Fruit fly (Drosophila melanogaster) Kc167 (cell line): Measurements from ENCODE around the gene CG33490.

Source experiments
- Myc ChIP-seq: fragments of >200 bp; optimal IDR thresholded peaks from 2 replicates; lab custom pipeline; 2017; ENCODE audit warnings: missing external identifiers
- Sin3A ChIP-seq: fragments of >200 bp; optimal IDR thresholded peaks from 2 replicates; lab custom pipeline; 2018; ENCODE audit warnings: missing external identifiers
- h ChIP-seq: fragments of >200 bp; optimal IDR thresholded peaks from 3 replicates; lab custom pipeline; 2018; ENCODE audit warnings: missing external identifiers
- insv ChIP-seq: fragments of >200 bp; optimal IDR thresholded peaks from 3 replicates; lab custom pipeline; 2018; ENCODE audit warnings: missing external identifiers
- psq ChIP-seq: fragments of >200 bp; optimal IDR thresholded peaks from 2 replicates; lab custom pipeline; 2017; ENCODE audit warnings: missing external identifiers
- ttk ChIP-seq: sonication (Bioruptor generic); optimal IDR thresholded peaks from 2 replicates; lab custom pipeline; 2017; ENCODE audit warnings: missing external identifiers

CG33490 gene

dm6 chr3L:11543681-11544299 is 30.7 kb downstream of the CG33490 start:
- TF ChIP-seq psq (no peak), insv (no peak), Myc (lab: Kevin White, UChicago) (no peak), Sin3A (lab: Kevin White, UChicago) (no peak), ttk (no peak), h (lab: Kevin White, UChicago) (no peak)

- no peak for TF ChIP-seq ttk
- no peak for TF ChIP-seq psq
- TF ChIP-seq insv, result no peak
- TF ChIP-seq h (lab: Kevin White, UChicago), result no peak
- TF ChIP-seq Sin3A (lab: Kevin White, UChicago), result no peak
- TF ChIP-seq Myc (lab: Kevin White, UChicago), result no peak
These were observed 31.5 kb downstream of the CG33490 start for dm6 chr3L:11542948-11543347.

dm6 chr3L:11542437-11542836 is 32.0 kb downstream of the CG33490 start:
- TF ChIP-seq Sin3A (lab: Kevin White, UChicago) (no peak), h (lab: Kevin White, UChicago) (no peak), Myc (lab: Kevin White, UChicago) (no peak), insv (no peak), ttk (no peak), psq (no peak)

- TF ChIP-seq Myc (lab: Kevin White, UChicago), result no peak
- no peak for TF ChIP-seq insv
- TF ChIP-seq psq, result no peak
These were observed 34.1 kb downstream of the CG33490 start for dm6 chr3L:11540330-11540702.

dm6 chr3L:11539511-11540329 is 34.7 kb downstream of the CG33490 start:
- no peak for TF ChIP-seq Myc (lab: Kevin White, UChicago)
- no peak for TF ChIP-seq h (lab: Kevin White, UChicago)
- no peak for TF ChIP-seq Sin3A (lab: Kevin White, UChicago)
- no peak for TF ChIP-seq insv
- TF ChIP-seq ttk, result no peak
- no peak for TF ChIP-seq psq

- TF ChIP-seq ttk, result no peak
- no peak for TF ChIP-seq Myc (lab: Kevin White, UChicago)
- TF ChIP-seq h (lab: Kevin White, UChicago), result no peak
- TF ChIP-seq Sin3A (lab: Kevin White, UChicago), result no peak
- no peak for TF ChIP-seq insv
- TF ChIP-seq psq, result no peak
These were observed 37.6 kb downstream of the CG33490 start for dm6 chr3L:11536767-11537419.

dm6 chr3L:11536132-11536531 is 38.3 kb downstream of the CG33490 start:
- TF ChIP-seq psq (no peak), Myc (lab: Kevin White, UChicago) (no peak), h (lab: Kevin White, UChicago) (no peak), ttk (no peak), insv (no peak), Sin3A (lab: Kevin White, UChicago) (no peak)

dm6 chr3L:11534391-11535246 is 39.8 kb downstream of the CG33490 start:
- TF ChIP-seq Sin3A (lab: Kevin White, UChicago), result no peak
- no peak for TF ChIP-seq insv
- no peak for TF ChIP-seq h (lab: Kevin White, UChicago)
- no peak for TF ChIP-seq ttk
- no peak for TF ChIP-seq psq
- no peak for TF ChIP-seq Myc (lab: Kevin White, UChicago)

- TF ChIP-seq insv (no peak), psq (no peak), h (lab: Kevin White, UChicago) (no peak), ttk (no peak), Myc (lab: Kevin White, UChicago) (no peak), Sin3A (lab: Kevin White, UChicago) (no peak)
These were observed 40.7 kb downstream of the CG33490 start for dm6 chr3L:11533704-11534319.

dm6 chr3L:11531994-11532732 is 42.3 kb downstream of the CG33490 start:
- TF ChIP-seq Myc (lab: Kevin White, UChicago), result no peak
- TF ChIP-seq ttk, result no peak
- no peak for TF ChIP-seq h (lab: Kevin White, UChicago)
- TF ChIP-seq insv, result no peak
- TF ChIP-seq Sin3A (lab: Kevin White, UChicago), result no peak
- no peak for TF ChIP-seq psq

- TF ChIP-seq Myc (lab: Kevin White, UChicago) (no peak), Sin3A (lab: Kevin White, UChicago) (no peak), psq (no peak), h (lab: Kevin White, UChicago) (no peak), insv (no peak), ttk (no peak)
These were observed 43.2 kb downstream of the CG33490 start for dm6 chr3L:11531300-11531699.
